Fruit fly (Drosophila melanogaster) whole organism, embryonic: ENCODE results near the gene Jhbp1.

ENCODE experiments used
- Ada2b ChIP-seq: fragments of 200-800 bp; sonication (Bioruptor generic); IDR thresholded peaks from 2 replicates; pipeline ENCODE4 v1.3.6; 2022; ENCODE audit warnings: missing biosample characterization, missing genetic modification characterization
- C15 ChIP-seq: fragments of 200-800 bp; sonication (Bioruptor generic); IDR thresholded peaks from 3 replicates; pipeline ENCODE4 v1.3.6; 2022; ENCODE audit warnings: missing biosample characterization, missing genetic modification characterization
- CG10366 ChIP-seq: fragments of 200-800 bp; sonication (Bioruptor generic); IDR thresholded peaks from 2 replicates; pipeline ENCODE4 v1.3.6; 2022; ENCODE audit warnings: missing biosample characterization, missing genetic modification characterization
- CG10431 ChIP-seq: fragments of 200-800 bp; sonication (Bioruptor generic); optimal IDR thresholded peaks from 3 replicates; lab custom pipeline; 2018; ENCODE audit warnings: missing biosample characterization, mild to moderate bottlenecking, missing genetic modification characterization
- CG10654 ChIP-seq: fragments of 200-800 bp; sonication (Bioruptor generic); optimal IDR thresholded peaks from 2 replicates; lab custom pipeline; 2016; ENCODE audit warnings: missing biosample characterization, missing genetic modification characterization
- CG12299 ChIP-seq: fragments of 200-800 bp; sonication (Bioruptor generic); optimal IDR thresholded peaks from 2 replicates; lab custom pipeline; 2018; ENCODE audit warnings: missing biosample characterization, mild to moderate bottlenecking, missing genetic modification characterization
- CG1233 ChIP-seq: fragments of 200-800 bp; sonication (Bioruptor generic); optimal IDR thresholded peaks from 4 replicates; lab custom pipeline; 2018; ENCODE audit warnings: missing biosample characterization, mild to moderate bottlenecking, missing genetic modification characterization
- CG12391 ChIP-seq: fragments of 200-800 bp; sonication (Bioruptor generic); optimal IDR thresholded peaks from 3 replicates; lab custom pipeline; 2018; ENCODE audit warnings: missing biosample characterization, mild to moderate bottlenecking, missing genetic modification characterization, moderate library complexity
- CG14441 ChIP-seq: fragments of 200-800 bp; sonication (Bioruptor generic); IDR thresholded peaks from 2 replicates; pipeline ENCODE4 v1.3.6; 2022; ENCODE audit warnings: missing biosample characterization, missing genetic modification characterization
- CG17186 ChIP-seq: fragments of 200-800 bp; sonication (Bioruptor generic); optimal IDR thresholded peaks from 3 replicates; lab custom pipeline; 2017; ENCODE audit warnings: missing biosample characterization, missing genetic modification reagents, missing genetic modification characterization
- CG2116 ChIP-seq: fragments of 200-800 bp; sonication (Bioruptor generic); optimal IDR thresholded peaks from 3 replicates; lab custom pipeline; 2018; ENCODE audit warnings: missing biosample characterization, mild to moderate bottlenecking, missing genetic modification characterization
- CG3281 ChIP-seq: fragments of 200-800 bp; sonication (Bioruptor generic); optimal IDR thresholded peaks from 3 replicates; lab custom pipeline; 2017; ENCODE audit warnings: missing biosample characterization, mild to moderate bottlenecking, missing genetic modification characterization
- CG3407 ChIP-seq: fragments of 200-800 bp; sonication (Bioruptor generic); optimal IDR thresholded peaks from 2 replicates; lab custom pipeline; 2018; ENCODE audit warnings: missing biosample characterization, mild to moderate bottlenecking, missing genetic modification characterization
- CG4328 ChIP-seq: fragments of 200-800 bp; sonication (Bioruptor generic); optimal IDR thresholded peaks from 3 replicates; lab custom pipeline; 2017; ENCODE audit warnings: missing biosample characterization, missing genetic modification reagents, missing genetic modification characterization
- CG5180 ChIP-seq: fragments of 200-800 bp; sonication (Bioruptor generic); optimal IDR thresholded peaks from 3 replicates; lab custom pipeline; 2017; ENCODE audit warnings: missing biosample characterization, missing genetic modification characterization, mild to moderate bottlenecking, moderate library complexity, missing genetic modification reagents
- CG8281 ChIP-seq: fragments of 200-800 bp; sonication (Bioruptor generic); optimal IDR thresholded peaks from 2 replicates; lab custom pipeline; 2018; ENCODE audit warnings: missing biosample characterization, mild to moderate bottlenecking, missing genetic modification characterization, moderate library complexity
- CG9609 ChIP-seq: fragments of 200-800 bp; sonication (Bioruptor generic); optimal IDR thresholded peaks from 3 replicates; lab custom pipeline; 2016; ENCODE audit warnings: missing biosample characterization, missing genetic modification characterization
- CG9876 ChIP-seq: fragments of 200-800 bp; sonication (Bioruptor generic); optimal IDR thresholded peaks from 2 replicates; lab custom pipeline; 2016; ENCODE audit warnings: missing biosample characterization, missing genetic modification characterization
- D19A ChIP-seq: fragments of 200-800 bp; optimal IDR thresholded peaks from 3 replicates; lab custom pipeline; 2019; ENCODE audit warnings: missing biosample characterization, mild to moderate bottlenecking, missing genetic modification characterization, moderate library complexity
- D19B ChIP-seq: fragments of 200-800 bp; sonication (Bioruptor generic); optimal IDR thresholded peaks from 2 replicates; lab custom pipeline; 2017; ENCODE audit warnings: missing biosample characterization, mild to moderate bottlenecking, missing genetic modification characterization
- Dfd ChIP-seq, 2 experiments: fragments of >200 bp; optimal IDR thresholded peaks; 2 replicates each; lab custom pipeline; 2017; ENCODE audit warnings: missing biosample characterization in 2 of 2, missing genetic modification characterization in 2 of 2
- Dref ChIP-seq: fragments of 200-800 bp; sonication (Bioruptor generic); IDR thresholded peaks from 2 replicates; pipeline ENCODE4 v1.3.6; 2022; ENCODE audit warnings: missing biosample characterization, missing genetic modification characterization
- Ets97D ChIP-seq: fragments of 200-800 bp; sonication (Bioruptor generic); optimal IDR thresholded peaks from 3 replicates; lab custom pipeline; 2016; ENCODE audit warnings: missing biosample characterization, missing genetic modification characterization
- Fer1 ChIP-seq: fragments of 200-800 bp; sonication (Bioruptor generic); optimal IDR thresholded peaks from 2 replicates; lab custom pipeline; 2017; ENCODE audit warnings: missing biosample characterization, mild to moderate bottlenecking, missing genetic modification characterization
- H15 ChIP-seq: fragments of 200-800 bp; sonication (Bioruptor generic); IDR thresholded peaks from 3 replicates; pipeline ENCODE4 v1.3.6; 2022; ENCODE audit warnings: missing biosample characterization, missing genetic modification characterization
- Kr ChIP-seq: fragments of 200-800 bp; sonication (Bioruptor generic); optimal IDR thresholded peaks from 2 replicates; lab custom pipeline; 2017; ENCODE audit warnings: missing biosample characterization, mild to moderate bottlenecking, missing genetic modification characterization
- Lim3 ChIP-seq: fragments of 200-800 bp; sonication (Bioruptor generic); IDR thresholded peaks from 2 replicates; pipeline ENCODE4 v1.3.6; 2022; ENCODE audit warnings: missing biosample characterization, missing genetic modification characterization
- Optix ChIP-seq: fragments of 200-800 bp; sonication (Bioruptor generic); IDR thresholded peaks from 3 replicates; pipeline ENCODE4 v1.3.6; 2022; ENCODE audit warnings: missing biosample characterization, missing genetic modification characterization
- Ptx1 ChIP-seq: fragments of 200-800 bp; sonication (Bioruptor generic); IDR thresholded peaks from 2 replicates; pipeline ENCODE4 v1.3.6; 2022; ENCODE audit warnings: missing biosample characterization, missing genetic modification characterization
- Spps ChIP-seq: fragments of 200-800 bp; sonication (Bioruptor generic); optimal IDR thresholded peaks from 2 replicates; lab custom pipeline; 2018; ENCODE audit warnings: missing biosample characterization, mild to moderate bottlenecking, missing genetic modification characterization
- Tbp ChIP-seq: fragments of >200 bp; optimal IDR thresholded peaks from 2 replicates; lab custom pipeline; 2018; ENCODE audit warnings: missing biosample characterization, missing genetic modification characterization
- abd-A ChIP-seq: fragments of 200-800 bp; sonication (Bioruptor generic); optimal IDR thresholded peaks from 3 replicates; lab custom pipeline; 2019; ENCODE audit warnings: missing biosample characterization, mild to moderate bottlenecking, missing genetic modification characterization, moderate library complexity
- aop ChIP-seq: fragments of 200-800 bp; sonication (Bioruptor generic); IDR thresholded peaks from 2 replicates; pipeline ENCODE4 v1.3.6; 2022; ENCODE audit warnings: missing biosample characterization, missing genetic modification characterization
- bcd ChIP-seq: fragments of 200-800 bp; sonication (Bioruptor generic); optimal IDR thresholded peaks from 2 replicates; lab custom pipeline; 2017; ENCODE audit warnings: missing biosample characterization, mild to moderate bottlenecking, missing genetic modification characterization
- cg ChIP-seq: fragments of 200-800 bp; sonication (Bioruptor generic); optimal IDR thresholded peaks from 3 replicates; lab custom pipeline; 2019; ENCODE audit warnings: missing biosample characterization, mild to moderate bottlenecking, missing genetic modification characterization, moderate library complexity
- chinmo ChIP-seq: fragments of 200-800 bp; sonication (Bioruptor generic); IDR thresholded peaks from 4 replicates; pipeline ENCODE4 v1.3.6; 2022; ENCODE audit warnings: missing biosample characterization, missing genetic modification characterization; ENCODE audit not compliant: partially characterized antibody
- chm ChIP-seq: fragments of 200-800 bp; sonication (Bioruptor generic); IDR thresholded peaks from 2 replicates; pipeline ENCODE4 v1.3.6; 2022; ENCODE audit warnings: missing biosample characterization, missing genetic modification characterization
- dmrt11E ChIP-seq: fragments of 200-800 bp; sonication (Bioruptor generic); optimal IDR thresholded peaks from 3 replicates; lab custom pipeline; 2018; ENCODE audit warnings: missing biosample characterization, mild to moderate bottlenecking, missing genetic modification characterization, moderate library complexity
- eve ChIP-seq, 2 experiments: fragments of >200 bp; optimal IDR thresholded peaks; 2 replicates each; lab custom pipeline; 2017; ENCODE audit warnings: missing biosample characterization in 2 of 2, missing genetic modification characterization in 2 of 2
- gcm ChIP-seq: fragments of 200-800 bp; sonication (Bioruptor generic); optimal IDR thresholded peaks from 2 replicates; lab custom pipeline; 2019; ENCODE audit warnings: missing biosample characterization, mild to moderate bottlenecking, missing genetic modification characterization, moderate library complexity
- gem ChIP-seq: fragments of 200-800 bp; sonication (Bioruptor generic); optimal IDR thresholded peaks from 2 replicates; lab custom pipeline; 2019; ENCODE audit warnings: missing biosample characterization, mild to moderate bottlenecking, missing genetic modification characterization, moderate library complexity
- gro ChIP-seq: fragments of 200-800 bp; sonication (Bioruptor generic); optimal IDR thresholded peaks from 2 replicates; lab custom pipeline; 2016; ENCODE audit warnings: missing biosample characterization, missing genetic modification characterization
- inv ChIP-seq: fragments of 200-800 bp; sonication (Bioruptor generic); IDR thresholded peaks from 2 replicates; pipeline ENCODE4 v1.3.6; 2022; ENCODE audit warnings: missing biosample characterization, missing genetic modification characterization; ENCODE audit not compliant: partially characterized antibody
- jing ChIP-seq: fragments of 200-800 bp; sonication (Bioruptor generic); optimal IDR thresholded peaks from 2 replicates; lab custom pipeline; 2018; ENCODE audit warnings: missing biosample characterization, mild to moderate bottlenecking, missing genetic modification characterization
- lmd ChIP-seq: fragments of 200-800 bp; sonication (Bioruptor generic); IDR thresholded peaks from 2 replicates; pipeline ENCODE4 v1.3.6; 2022; ENCODE audit warnings: missing biosample characterization, missing genetic modification characterization
- mam ChIP-seq: fragments of 200-800 bp; sonication (Bioruptor generic); optimal IDR thresholded peaks from 3 replicates; lab custom pipeline; 2016; ENCODE audit warnings: missing biosample characterization, missing genetic modification characterization
- otp ChIP-seq: fragments of 200-800 bp; sonication (Bioruptor generic); IDR thresholded peaks from 3 replicates; pipeline ENCODE4, ENCODE4 v1.3.6; 2022; ENCODE audit warnings: missing biosample characterization, missing genetic modification characterization
- pb ChIP-seq: fragments of 200-800 bp; sonication (Bioruptor generic); optimal IDR thresholded peaks from 3 replicates; lab custom pipeline; 2016; ENCODE audit warnings: missing biosample characterization, missing genetic modification characterization
- pum ChIP-seq: fragments of 200-800 bp; sonication (Bioruptor generic); optimal IDR thresholded peaks from 2 replicates; lab custom pipeline; 2016; ENCODE audit warnings: missing biosample characterization, missing genetic modification characterization
- trem ChIP-seq: fragments of 200-800 bp; optimal IDR thresholded peaks from 3 replicates; lab custom pipeline; 2019; ENCODE audit warnings: missing biosample characterization, mild to moderate bottlenecking, missing genetic modification characterization, moderate library complexity
- vnd ChIP-seq: fragments of 200-800 bp; sonication (Bioruptor generic); IDR thresholded peaks from 3 replicates; pipeline ENCODE4 v1.3.6; 2022; ENCODE audit warnings: missing biosample characterization, missing genetic modification characterization; ENCODE audit not compliant: partially characterized antibody
- yki ChIP-seq: fragments of >200 bp; optimal IDR thresholded peaks from 3 replicates; lab custom pipeline; 2018

Jhbp1 gene

dm6 chr3R:4962689-4963088 is 2.6 kb upstream of the Jhbp1 start (continued):
- TF ChIP-seq CG10366 (no peak), Fer1 (GFP tag; lab: Kevin White, UChicago) (no peak), dmrt11E (tag; lab: Kevin White, UChicago) (no peak), Kr (no peak), C15 (GFP tag; lab: Robert Waterston, UW) (no peak), yki (no peak), pb (GFP tag; lab: Kevin White, UChicago) (peak; percentile 26), lmd (GFP tag; lab: Robert Waterston, UW) (no peak; the same call in 1 of the 2 replicates), CG14441 (GFP tag; lab: Robert Waterston, UW) (0 out of 2 replicates have a peak, but pooled peaks have one; percentile 25), CG2116 (GFP tag; lab: Kevin White, UChicago) (no peak), Lim3 (GFP tag; lab: Robert Waterston, UW) (no peak), CG3407 (no peak), Dfd (GFP tag; optimal IDR thresholded peaks at IDR 0.05; lab: Kevin White, UChicago) (no peak), CG3281 (GFP tag; lab: Kevin White, UChicago) (no peak), CG8281 (tag; lab: Kevin White, UChicago) (no peak), chm (GFP tag; lab: Robert Waterston, UW) (no peak), trem (no peak), CG1233 (GFP tag; lab: Kevin White, UChicago) (peak; percentile 3), aop (GFP tag; lab: Robert Waterston, UW) (no peak), bcd (GFP tag; lab: Kevin White, UChicago) (no peak), pum (no peak), Optix (GFP tag; lab: Robert Waterston, UW) (no peak), CG10431 (GFP tag; lab: Kevin White, UChicago) (no peak), otp (GFP tag; lab: Robert Waterston, UW) (0 out of 3 replicates have a peak, but pooled peaks have one; percentile 5), CG5180 (GFP tag; lab: Kevin White, UChicago) (no peak), cg (GFP tag; lab: Kevin White, UChicago) (no peak), chinmo (no peak), CG4328 (GFP tag; lab: Kevin White, UChicago) (no peak), H15 (GFP tag; lab: Robert Waterston, UW) (no peak), mam (GFP tag; lab: Kevin White, UChicago) (peak; percentile 42), gem (tag; lab: Kevin White, UChicago) (no peak), Ptx1 (GFP tag; lab: Robert Waterston, UW) (0 out of 2 replicates have a peak, but pooled peaks have one; percentile 16), CG9609 (GFP tag; lab: Kevin White, UChicago) (no peak), CG12299 (tag; lab: Kevin White, UChicago) (no peak), gcm (GFP tag; lab: Kevin White, UChicago) (no peak), CG10654 (GFP tag; lab: Kevin White, UChicago) (no peak), eve (GFP tag; optimal IDR thresholded peaks at IDR 0.05; lab: Kevin White, UChicago) (no peak), Ada2b (GFP tag; lab: Robert Waterston, UW) (no peak), CG12391 (tag; lab: Kevin White, UChicago) (no peak), D19B (GFP tag; lab: Kevin White, UChicago) (no peak), jing (GFP tag; lab: Kevin White, UChicago) (no peak), CG17186 (GFP tag; lab: Kevin White, UChicago) (no peak), Spps (tag; lab: Kevin White, UChicago) (no peak), Dref (GFP tag; lab: Robert Waterston, UW) (no peak), CG9876 (GFP tag; lab: Kevin White, UChicago) (peak; percentile 13), D19A (tag; lab: Kevin White, UChicago) (no peak), gro (GFP tag; lab: Kevin White, UChicago) (no peak), Tbp (GFP tag; lab: Kevin White, UChicago) (no peak), vnd (GFP tag; lab: Robert Waterston, UW) (0 out of 3 replicates have a peak, but pooled peaks have one; percentile 31), abd-A (tag; lab: Kevin White, UChicago) (no peak), Ets97D (GFP tag; lab: Kevin White, UChicago) (no peak), inv (GFP tag; lab: Robert Waterston, UW) (peak; percentile 28; the same call in 1 of the 2 replicates)
